Worm (Caenorhabditis elegans): ENCODE results near the gene swsn-1.

DNA sequence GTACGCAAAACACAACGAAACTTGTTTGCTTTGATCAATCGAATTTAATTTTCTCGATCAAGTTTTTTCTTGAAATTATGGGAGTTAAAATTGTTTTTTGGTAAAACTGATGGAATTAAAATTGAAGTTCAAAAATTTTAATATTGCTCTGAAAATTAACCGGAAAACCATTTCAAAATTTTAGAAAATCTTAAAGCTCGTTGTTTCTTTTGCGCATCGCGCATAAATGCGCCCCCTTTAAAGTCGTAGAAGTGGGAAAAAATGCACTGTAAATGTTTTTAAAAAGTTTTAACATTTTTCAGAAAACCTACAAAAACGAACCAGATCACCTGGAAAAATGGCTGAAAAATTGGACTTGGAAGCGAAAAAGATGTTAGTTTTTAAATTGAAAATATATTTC is 46.2 kb downstream of the swsn-1 start, which contains the start of gene fbxa-113:
- TF ChIP-seq nhr-237 (tag; optimal IDR thresholded peaks at IDR 0.05) (no peak), nhr-129 (tag; optimal IDR thresholded peaks at IDR 0.05) (no peak), unc-62 (GFP tag; optimal IDR thresholded peaks at IDR 0.05) (no peak), nhr-6 (tag; optimal IDR thresholded peaks at IDR 0.05) (no peak), lin-13 (GFP tag; optimal IDR thresholded peaks at IDR 0.05) (no peak), dmd-4 (tag; optimal IDR thresholded peaks at IDR 0.05) (no peak), aly-2 (tag; optimal IDR thresholded peaks at IDR 0.05) (no peak), nhr-11 (tag; optimal IDR thresholded peaks at IDR 0.05) (no peak), ceh-82 (tag; optimal IDR thresholded peaks at IDR 0.05) (no peak), ama-1 (optimal IDR thresholded peaks at IDR 0.05) (no peak), ztf-11 (tag; optimal IDR thresholded peaks at IDR 0.05) (no peak)

Data from whole organism, L2 larva.